Fruit fly (Drosophila melanogaster) whole organism, embryonic: ENCODE results near the gene Lim1.

Experiments used
- Ada2b ChIP-seq: fragments of 200-800 bp; sonication (Bioruptor generic); IDR thresholded peaks from 2 replicates; pipeline ENCODE4 v1.3.6; 2022; ENCODE audit warnings: missing biosample characterization, missing genetic modification characterization
- Bgb ChIP-seq: fragments of 200-800 bp; sonication (Bioruptor generic); IDR thresholded peaks from 2 replicates; pipeline ENCODE4 v1.3.6; 2022; ENCODE audit warnings: missing biosample characterization, missing genetic modification characterization; ENCODE audit not compliant: partially characterized antibody
- Bteb2 ChIP-seq: fragments of 200-800 bp; sonication (Bioruptor generic); optimal IDR thresholded peaks from 2 replicates; lab custom pipeline; 2016; ENCODE audit warnings: missing biosample characterization, missing genetic modification characterization
- CG10321 ChIP-seq: fragments of 200-800 bp; sonication (Bioruptor generic); IDR thresholded peaks from 2 replicates; pipeline ENCODE4 v1.3.6; 2022; ENCODE audit warnings: missing biosample characterization, missing genetic modification characterization
- CG10565 ChIP-seq: fragments of 200-800 bp; sonication (Bioruptor generic); optimal IDR thresholded peaks from 3 replicates; lab custom pipeline; 2016; ENCODE audit warnings: missing biosample characterization, mild to moderate bottlenecking, missing genetic modification characterization
- CG10959 ChIP-seq: fragments of 200-800 bp; sonication (Bioruptor generic); IDR thresholded peaks from 2 replicates; pipeline ENCODE4 v1.3.6; 2022; ENCODE audit warnings: missing biosample characterization, missing genetic modification characterization
- CG11504 ChIP-seq: fragments of 200-800 bp; sonication (Bioruptor generic); optimal IDR thresholded peaks from 3 replicates; lab custom pipeline; 2019; ENCODE audit warnings: missing biosample characterization, mild to moderate bottlenecking, missing genetic modification characterization, moderate library complexity
- CG11560 ChIP-seq: fragments of 200-800 bp; sonication (Bioruptor generic); IDR thresholded peaks from 3 replicates; pipeline ENCODE4 v1.3.6; 2022; ENCODE audit warnings: missing biosample characterization, missing genetic modification characterization
- CG11723 ChIP-seq: fragments of 200-800 bp; sonication (Bioruptor generic); optimal IDR thresholded peaks from 2 replicates; lab custom pipeline; 2017; ENCODE audit warnings: missing biosample characterization, mild to moderate bottlenecking, missing genetic modification characterization
- CG12104 ChIP-seq: fragments of 200-800 bp; sonication (Bioruptor generic); optimal IDR thresholded peaks from 3 replicates; lab custom pipeline; 2016; ENCODE audit warnings: missing biosample characterization, missing genetic modification characterization
- CG14014 ChIP-seq: fragments of 200-800 bp; sonication (Bioruptor generic); IDR thresholded peaks from 2 replicates; pipeline ENCODE4 v1.3.6; 2022; ENCODE audit warnings: missing biosample characterization, missing genetic modification characterization
- CG14441 ChIP-seq: fragments of 200-800 bp; sonication (Bioruptor generic); IDR thresholded peaks from 2 replicates; pipeline ENCODE4 v1.3.6; 2022; ENCODE audit warnings: missing biosample characterization, missing genetic modification characterization
- CG15073 ChIP-seq: fragments of 200-800 bp; sonication (Bioruptor generic); optimal IDR thresholded peaks from 2 replicates; lab custom pipeline; 2016; ENCODE audit warnings: missing biosample characterization, missing genetic modification characterization
- CG15696 ChIP-seq: fragments of 200-800 bp; sonication (Bioruptor generic); optimal IDR thresholded peaks from 2 replicates; lab custom pipeline; 2019; ENCODE audit warnings: missing biosample characterization, mild to moderate bottlenecking, missing genetic modification characterization, moderate library complexity
- CG1792 ChIP-seq: fragments of 200-800 bp; sonication (Bioruptor generic); optimal IDR thresholded peaks from 2 replicates; lab custom pipeline; 2016; ENCODE audit warnings: missing biosample characterization, missing genetic modification characterization
- CG4360 ChIP-seq: fragments of 200-800 bp; sonication (Bioruptor generic); IDR thresholded peaks from 2 replicates; pipeline ENCODE4 v1.3.6; 2022; ENCODE audit warnings: missing biosample characterization, missing genetic modification characterization
- CG4854 ChIP-seq: fragments of 200-800 bp; sonication (Bioruptor generic); optimal IDR thresholded peaks from 2 replicates; lab custom pipeline; 2016; ENCODE audit warnings: missing biosample characterization, missing genetic modification characterization, inconsistent platforms
- CG6654 ChIP-seq: fragments of 200-800 bp; sonication (Bioruptor generic); optimal IDR thresholded peaks from 2 replicates; lab custom pipeline; 2017; ENCODE audit warnings: missing biosample characterization, mild to moderate bottlenecking, missing genetic modification characterization
- CG8924 ChIP-seq: fragments of 200-800 bp; optimal IDR thresholded peaks from 3 replicates; lab custom pipeline; 2019; ENCODE audit warnings: missing biosample characterization, mild to moderate bottlenecking, missing genetic modification characterization, moderate library complexity
- CG9797 ChIP-seq: fragments of 200-800 bp; sonication (Bioruptor generic); optimal IDR thresholded peaks from 3 replicates; lab custom pipeline; 2018; ENCODE audit warnings: missing biosample characterization, mild to moderate bottlenecking, missing genetic modification characterization
- Dref ChIP-seq: fragments of 200-800 bp; sonication (Bioruptor generic); IDR thresholded peaks from 2 replicates; pipeline ENCODE4 v1.3.6; 2022; ENCODE audit warnings: missing biosample characterization, missing genetic modification characterization
- HHEX ChIP-seq: fragments of 200-800 bp; sonication (Bioruptor generic); optimal IDR thresholded peaks from 3 replicates; lab custom pipeline; 2017; ENCODE audit warnings: missing biosample characterization, mild to moderate bottlenecking, missing genetic modification characterization, missing genetic modification reagents
- HmgD ChIP-seq: fragments of 200-800 bp; sonication (Bioruptor generic); optimal IDR thresholded peaks from 3 replicates; lab custom pipeline; 2016; ENCODE audit warnings: missing biosample characterization, missing genetic modification characterization
- HmgZ ChIP-seq: fragments of 200-800 bp; sonication (Bioruptor generic); optimal IDR thresholded peaks from 2 replicates; lab custom pipeline; 2018; ENCODE audit warnings: missing biosample characterization, mild to moderate bottlenecking, missing genetic modification characterization
- Hr3 ChIP-seq: fragments of 200-800 bp; sonication (Bioruptor generic); optimal IDR thresholded peaks from 3 replicates; lab custom pipeline; 2016; ENCODE audit warnings: missing biosample characterization, missing genetic modification characterization
- Jarid2 ChIP-seq: fragments of 200-800 bp; sonication (Bioruptor generic); optimal IDR thresholded peaks from 3 replicates; lab custom pipeline; 2017; ENCODE audit warnings: mild to moderate bottlenecking, missing biosample characterization, missing genetic modification reagents, missing genetic modification characterization
- Lhr ChIP-seq: fragments of 200-800 bp; sonication (Bioruptor generic); optimal IDR thresholded peaks from 3 replicates; lab custom pipeline; 2017; ENCODE audit warnings: mild to moderate bottlenecking, missing biosample characterization, missing genetic modification reagents, missing genetic modification characterization
- Max ChIP-seq: fragments of 200-800 bp; sonication (Bioruptor generic); optimal IDR thresholded peaks from 2 replicates; lab custom pipeline; 2016; ENCODE audit warnings: missing biosample characterization, mild to moderate bottlenecking, missing genetic modification characterization
- Meics ChIP-seq: fragments of 200-800 bp; sonication (Bioruptor generic); optimal IDR thresholded peaks from 2 replicates; lab custom pipeline; 2017; ENCODE audit warnings: missing biosample characterization, mild to moderate bottlenecking, missing genetic modification characterization
- Myb ChIP-seq: fragments of 200-800 bp; sonication (Bioruptor generic); optimal IDR thresholded peaks from 2 replicates; lab custom pipeline; 2016; ENCODE audit warnings: missing biosample characterization, missing genetic modification characterization
- NC2α ChIP-seq: fragments of 200-800 bp; sonication (Bioruptor generic); optimal IDR thresholded peaks from 2 replicates; lab custom pipeline; 2016; ENCODE audit warnings: missing biosample characterization, missing genetic modification characterization
- Nf-YB ChIP-seq: fragments of 200-800 bp; sonication (Bioruptor generic); optimal IDR thresholded peaks from 3 replicates; lab custom pipeline; 2019; ENCODE audit warnings: missing biosample characterization, mild to moderate bottlenecking, missing genetic modification characterization, moderate library complexity
- Opbp ChIP-seq: fragments of 200-800 bp; sonication (Bioruptor generic); IDR thresholded peaks from 3 replicates; pipeline ENCODE4 v1.3.6; 2022; ENCODE audit warnings: missing biosample characterization, missing genetic modification characterization; ENCODE audit not compliant: partially characterized antibody
- Sox100B ChIP-seq: fragments of 200-800 bp; sonication (Bioruptor generic); optimal IDR thresholded peaks from 3 replicates; lab custom pipeline; 2018; ENCODE audit warnings: missing biosample characterization, mild to moderate bottlenecking, missing genetic modification characterization
- Stat92E ChIP-seq, 3 experiments: fragments of >200 bp in 2 of 3; fragments of 200-800 bp in 1 of 3; sonication (Bioruptor generic) in 1 of 3; optimal IDR thresholded peaks; 2 replicates each; lab custom pipeline; 2017 to 2019; ENCODE audit warnings: missing biosample characterization in 3 of 3, missing genetic modification characterization in 3 of 3, mild to moderate bottlenecking in 1 of 3, moderate library complexity in 1 of 3
- Taf1 ChIP-seq: fragments of 200-800 bp; sonication (Bioruptor generic); IDR thresholded peaks from 2 replicates; pipeline ENCODE4 v1.3.6; 2022; ENCODE audit warnings: missing biosample characterization, missing genetic modification characterization
- YL-1 ChIP-seq: fragments of 200-800 bp; sonication (Bioruptor generic); optimal IDR thresholded peaks from 3 replicates; lab custom pipeline; 2017; ENCODE audit warnings: missing biosample characterization, mild to moderate bottlenecking, missing genetic modification characterization
- az2 ChIP-seq: fragments of 200-800 bp; sonication (Bioruptor generic); optimal IDR thresholded peaks from 3 replicates; lab custom pipeline; 2016; ENCODE audit warnings: missing biosample characterization, missing genetic modification characterization
- ci ChIP-seq: fragments of 200-800 bp; sonication (Bioruptor generic); IDR thresholded peaks from 3 replicates; pipeline ENCODE4 v1.3.6; 2022; ENCODE audit warnings: missing biosample characterization, missing genetic modification characterization
- gfzf ChIP-seq: fragments of 200-800 bp; sonication (Bioruptor generic); optimal IDR thresholded peaks from 2 replicates; lab custom pipeline; 2016; ENCODE audit warnings: missing biosample characterization, mild to moderate bottlenecking, missing genetic modification characterization, moderate library complexity
- gro ChIP-seq: fragments of 200-800 bp; sonication (Bioruptor generic); optimal IDR thresholded peaks from 2 replicates; lab custom pipeline; 2016; ENCODE audit warnings: missing biosample characterization, missing genetic modification characterization
- gt ChIP-seq: fragments of 200-800 bp; sonication (Bioruptor generic); IDR thresholded peaks from 2 replicates; pipeline ENCODE4 v1.3.6; 2022; ENCODE audit warnings: missing biosample characterization, missing genetic modification characterization
- ham ChIP-seq: fragments of 200-800 bp; sonication (Bioruptor generic); IDR thresholded peaks from 2 replicates; pipeline ENCODE4 v1.3.6; 2022; ENCODE audit warnings: missing biosample characterization, missing genetic modification characterization
- kay ChIP-seq: fragments of 200-800 bp; sonication (Bioruptor generic); optimal IDR thresholded peaks from 2 replicates; lab custom pipeline; 2016; ENCODE audit warnings: missing biosample characterization, missing genetic modification characterization
- nau ChIP-seq: fragments of 200-800 bp; sonication (Bioruptor generic); optimal IDR thresholded peaks from 3 replicates; lab custom pipeline; 2017; ENCODE audit warnings: missing biosample characterization, mild to moderate bottlenecking, missing genetic modification characterization, missing genetic modification reagents
- nmo ChIP-seq: fragments of 200-800 bp; sonication (Bioruptor generic); optimal IDR thresholded peaks from 2 replicates; lab custom pipeline; 2018; ENCODE audit warnings: missing biosample characterization, mild to moderate bottlenecking, missing genetic modification characterization, moderate library complexity
- sqz ChIP-seq: fragments of 200-800 bp; sonication (Bioruptor generic); optimal IDR thresholded peaks from 3 replicates; lab custom pipeline; 2018; ENCODE audit warnings: missing biosample characterization, mild to moderate bottlenecking, missing genetic modification characterization
- sug ChIP-seq: fragments of 200-800 bp; optimal IDR thresholded peaks from 2 replicates; lab custom pipeline; 2019; ENCODE audit warnings: missing biosample characterization, mild to moderate bottlenecking, missing genetic modification characterization, moderate library complexity
- trh ChIP-seq: fragments of 200-800 bp; sonication (Bioruptor generic); optimal IDR thresholded peaks from 2 replicates; lab custom pipeline; 2016; ENCODE audit warnings: missing biosample characterization, missing genetic modification characterization
- vnd ChIP-seq: fragments of 200-800 bp; sonication (Bioruptor generic); IDR thresholded peaks from 3 replicates; pipeline ENCODE4 v1.3.6; 2022; ENCODE audit warnings: missing biosample characterization, missing genetic modification characterization; ENCODE audit not compliant: partially characterized antibody
- zfh2 ChIP-seq: fragments of 200-800 bp; sonication (Bioruptor generic); optimal IDR thresholded peaks from 2 replicates; lab custom pipeline; 2016; ENCODE audit warnings: missing biosample characterization, missing genetic modification characterization

Lim1 gene

DNA sequence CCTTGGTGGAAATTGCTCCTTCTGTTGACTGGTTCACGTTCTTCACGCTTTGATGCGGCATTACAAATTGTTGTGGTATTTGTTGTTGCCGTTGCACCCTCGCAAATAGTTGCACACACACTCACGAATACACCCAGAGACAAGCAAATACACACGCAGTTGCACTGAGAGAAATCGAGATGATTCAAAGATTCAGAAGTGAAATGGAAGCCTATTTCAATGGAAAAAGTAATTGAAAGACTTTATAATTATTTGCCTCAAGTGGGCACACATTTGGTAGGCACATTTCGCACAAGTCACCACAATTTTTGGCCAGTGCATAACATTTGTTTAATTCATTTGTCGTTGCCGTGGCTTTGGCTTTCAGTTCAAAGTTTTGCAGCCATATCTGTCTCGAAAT is 31.6 kb downstream of the Lim1 start (continued):
- peak; percentile 38 for TF ChIP-seq CG11723 (GFP tag; lab: Kevin White, UChicago)
- peak; percentile 30 for TF ChIP-seq sqz
- TF ChIP-seq ci (GFP tag; lab: Robert Waterston, UW): peak; percentile 84
- TF ChIP-seq Nf-YB (GFP tag; lab: Kevin White, UChicago): peak; percentile 20
- TF ChIP-seq HmgZ (tag; lab: Kevin White, UChicago): no peak
- no peak for TF ChIP-seq sug (tag; lab: Kevin White, UChicago)
- no peak for TF ChIP-seq Opbp (GFP tag; lab: Robert Waterston, UW)
- no peak for TF ChIP-seq Jarid2
- peak; percentile 42 for TF ChIP-seq kay (GFP tag; lab: Kevin White, UChicago)
- peak; percentile 35 for TF ChIP-seq Bteb2 (GFP tag; lab: Kevin White, UChicago)
- no peak for TF ChIP-seq gfzf (GFP tag; lab: Kevin White, UChicago)
- TF ChIP-seq Lhr (GFP tag; lab: Kevin White, UChicago): peak; percentile 24
- TF ChIP-seq Hr3: peak; percentile 59
- TF ChIP-seq HHEX (GFP tag; lab: Kevin White, UChicago): peak; percentile 55
- peak; percentile 29 for TF ChIP-seq CG15073 (GFP tag; lab: Kevin White, UChicago)
- TF ChIP-seq CG11504 (tag; lab: Kevin White, UChicago): peak; percentile 78
- TF ChIP-seq Sox100B (GFP tag; lab: Kevin White, UChicago): peak; percentile 58
- peak; percentile 47 for TF ChIP-seq CG4854 (GFP tag; lab: Kevin White, UChicago)
- TF ChIP-seq vnd (GFP tag; lab: Robert Waterston, UW): no peak
- TF ChIP-seq ham (GFP tag; lab: Robert Waterston, UW): no peak
- no peak for TF ChIP-seq Dref (GFP tag; lab: Robert Waterston, UW)
- peak; percentile 74 for TF ChIP-seq CG8924 (tag; lab: Kevin White, UChicago)
- TF ChIP-seq Meics (GFP tag; lab: Kevin White, UChicago): peak; percentile 39
- TF ChIP-seq HmgD: peak; percentile 35
- no peak for TF ChIP-seq Stat92E (GFP tag; optimal IDR thresholded peaks at IDR 0.05; lab: Kevin White, UChicago)
- TF ChIP-seq Ada2b (GFP tag; lab: Robert Waterston, UW): peak; percentile 63
- TF ChIP-seq Taf1 (GFP tag; lab: Robert Waterston, UW): no peak
- no peak for TF ChIP-seq trh (GFP tag; lab: Kevin White, UChicago)
- no peak for TF ChIP-seq CG10321 (GFP tag; lab: Robert Waterston, UW)
- TF ChIP-seq CG12104 (GFP tag; lab: Kevin White, UChicago): peak; percentile 3
- peak; percentile 65 for TF ChIP-seq NC2α
- peak; percentile 42 for TF ChIP-seq nau
- TF ChIP-seq CG4360: peak; percentile 50
- TF ChIP-seq Myb (GFP tag; lab: Kevin White, UChicago): peak; percentile 41
- no peak for TF ChIP-seq gro (GFP tag; lab: Kevin White, UChicago)
- TF ChIP-seq CG1792: peak; percentile 52
- TF ChIP-seq CG11560 (tag; lab: Robert Waterston, UW): no peak; the same call in 2 of the 3 replicates
- TF ChIP-seq CG9797 (GFP tag; lab: Kevin White, UChicago): no peak
- peak; percentile 24; the same call in 1 of the 2 replicates for TF ChIP-seq gt (GFP tag; lab: Robert Waterston, UW)
- peak; percentile 37 for TF ChIP-seq Max (GFP tag; lab: Kevin White, UChicago)
- TF ChIP-seq CG10565 (GFP tag; lab: Kevin White, UChicago): peak; percentile 25
- TF ChIP-seq CG6654 (GFP tag; lab: Kevin White, UChicago): peak; percentile 53
- peak; percentile 78 for TF ChIP-seq CG10959 (GFP tag; lab: Robert Waterston, UW)
- TF ChIP-seq YL-1 (GFP tag; lab: Kevin White, UChicago): no peak
- TF ChIP-seq zfh2 (GFP tag; lab: Kevin White, UChicago): no peak
- TF ChIP-seq CG14014 (GFP tag; lab: Robert Waterston, UW): peak; percentile 55
- peak; percentile 59; the same call in 1 of the 2 replicates for TF ChIP-seq CG14441 (GFP tag; lab: Robert Waterston, UW)
- peak; percentile 56 for TF ChIP-seq CG15696 (tag; lab: Kevin White, UChicago)
- TF ChIP-seq nmo (GFP tag; lab: Kevin White, UChicago): peak; percentile 78
- no peak for TF ChIP-seq Bgb
- peak; percentile 75 for TF ChIP-seq az2 (GFP tag; lab: Kevin White, UChicago)
